Worm (Caenorhabditis elegans): Measurements from ENCODE around the gene ZC262.7.

Gene ZC262.7

DNA sequence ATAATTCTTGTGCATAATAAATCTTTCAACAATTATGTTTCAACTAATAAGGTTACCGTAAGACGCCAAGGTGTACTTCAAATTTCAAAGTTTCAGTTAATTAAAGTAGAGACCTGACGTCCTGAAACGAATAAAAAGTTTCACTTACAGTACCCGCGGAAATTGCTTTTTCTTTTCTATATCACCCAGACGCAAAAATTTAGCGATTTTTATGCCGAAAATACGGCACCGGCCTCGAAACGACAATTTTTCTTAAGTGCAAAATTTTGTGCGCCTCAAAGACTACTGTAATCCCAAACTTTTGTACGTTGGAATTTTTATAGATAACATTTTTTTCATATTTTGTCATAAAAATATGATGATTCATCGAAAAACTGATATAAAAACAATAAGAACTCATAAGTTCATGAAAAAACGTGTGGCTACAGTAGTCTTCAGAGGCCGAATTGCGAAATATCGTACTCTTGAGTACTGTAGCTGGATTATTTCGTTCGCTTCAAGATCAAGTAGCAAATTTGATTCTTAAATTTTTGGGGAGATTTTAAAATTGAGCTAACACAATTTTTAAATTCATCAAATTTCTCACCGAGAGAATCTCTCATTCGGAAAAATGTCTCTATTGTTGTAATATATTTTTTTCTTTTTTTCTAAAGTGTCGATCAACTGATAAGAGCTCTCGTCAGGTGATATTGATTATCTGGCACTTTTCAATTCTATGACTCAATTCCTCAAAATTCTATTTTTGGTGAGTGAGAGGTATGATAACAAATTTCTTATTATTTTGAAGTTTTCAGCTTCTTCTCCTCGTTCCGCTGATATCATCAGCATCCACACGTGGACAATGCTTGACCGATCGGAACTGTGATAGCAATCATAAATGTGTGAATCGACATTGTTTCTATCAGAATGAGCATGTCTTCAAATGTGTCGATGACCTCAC is 18.3 kb downstream of the ZC262.7 start, which contains the start of gene ZC262.13 (continued):
- TF ChIP-seq attf-5 (GFP tag; optimal IDR thresholded peaks at IDR 0.05) (no peak), T26A5.8 (tag; optimal IDR thresholded peaks at IDR 0.05) (no peak), C06A6.2 (GFP tag; conservative IDR thresholded peaks at IDR 0.05) (no peak), ceh-91 (GFP tag; IDR thresholded peaks at IDR 0.05) (no peak), madf-3 (GFP tag; IDR thresholded peaks at IDR 0.05) (no peak), rpc-1 (optimal IDR thresholded peaks at IDR 0.05) (no peak), rpc-1 (tag; optimal IDR thresholded peaks at IDR 0.05) (no peak), ztf-6 (GFP tag; IDR thresholded peaks at IDR 0.05) (no peak), hmg-1.2 (GFP tag; IDR thresholded peaks at IDR 0.05) (0 out of 2 replicates have a peak, but pooled peaks have one; percentile 17), F57C9.4 (tag; optimal IDR thresholded peaks at IDR 0.05) (no peak), Y56A3A.18 (GFP tag; IDR thresholded peaks at IDR 0.05) (0 out of 2 replicates have a peak, but pooled peaks have one; percentile 43), let-526 (GFP tag; IDR thresholded peaks at IDR 0.05) (no peak), madf-10 (tag; optimal IDR thresholded peaks at IDR 0.05) (peak; percentile 2), Y53G8AR.9 (GFP tag; conservative IDR thresholded peaks at IDR 0.05) (0 out of 2 replicates have a peak, but pooled peaks have one; percentile 52)

ce11 chrIII:8324412-8324811 is 19.7 kb downstream of the ZC262.7 start, which contains the start of gene F10E9.12:
F10E9.12 (plus strand) TSS chrIII:8324542.
- TF ChIP-seq Y53G8AR.9 (GFP tag; conservative IDR thresholded peaks at IDR 0.05) (no peak), nhr-80 (tag; optimal IDR thresholded peaks at IDR 0.05) (peak; percentile 56), hlh-26 (GFP tag; conservative IDR thresholded peaks at IDR 0.05) (no peak), nfya-2 (GFP tag; IDR thresholded peaks at IDR 0.05) (no peak), T26A5.8 (tag; optimal IDR thresholded peaks at IDR 0.05) (no peak), tbp1 (GFP tag; optimal IDR thresholded peaks at IDR 0.05) (peak; percentile 2), F55B11.4 (tag; optimal IDR thresholded peaks at IDR 0.05; ENCODE audit: borderline replicate concordance, insufficient read depth) (no peak), aptf-2 (GFP tag; conservative IDR thresholded peaks at IDR 0.05) (no peak), cebp-1 (GFP tag; IDR thresholded peaks at IDR 0.05) (no peak), cebp-1 (tag; optimal IDR thresholded peaks at IDR 0.05) (peak; percentile 30)

DNA sequence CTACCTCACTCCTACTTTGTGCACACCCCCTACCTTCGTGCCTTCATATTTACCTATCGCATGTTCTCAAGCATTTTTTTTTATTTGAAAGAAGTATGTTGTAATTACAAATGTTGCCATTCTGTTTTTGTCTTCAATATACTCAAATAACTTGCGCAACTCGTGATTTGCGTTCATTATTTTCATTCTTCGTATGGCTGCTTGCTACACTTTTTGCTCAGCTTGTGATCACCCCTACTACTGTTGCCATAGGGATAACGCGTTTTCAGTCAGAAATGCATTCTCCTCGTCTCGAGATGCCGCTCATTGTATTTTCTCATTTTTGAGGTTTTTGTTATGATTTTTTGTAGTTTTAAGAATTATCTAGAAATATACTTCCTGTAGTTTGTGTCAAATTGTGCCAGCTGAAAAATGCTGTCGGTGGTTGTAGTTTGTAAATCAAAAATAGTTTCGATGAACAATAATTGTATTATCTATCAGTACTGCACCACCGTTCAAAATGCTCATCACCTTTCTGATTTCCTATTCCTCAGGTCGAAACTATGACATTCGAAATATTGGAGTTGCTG is 21.4 kb downstream of the ZC262.7 start, which contains the start of gene F10E9.1:
TSS of gene F10E9.1 (plus strand) at position 519 of the 569 bp plus-strand sequence.
- no peak for TF ChIP-seq ztf-28 (GFP tag; IDR thresholded peaks at IDR 0.05)
- TF ChIP-seq lin-26 (GFP tag; IDR thresholded peaks at IDR 0.05): no peak
- TF ChIP-seq snpc-3.4 (tag; optimal IDR thresholded peaks at IDR 0.05): no peak
- TF ChIP-seq ztf-26 (tag; optimal IDR thresholded peaks at IDR 0.05): no peak
- TF ChIP-seq nhr-90 (tag; optimal IDR thresholded peaks at IDR 0.05): no peak
- no peak for TF ChIP-seq nhr-80 (tag; optimal IDR thresholded peaks at IDR 0.05)
- no peak for TF ChIP-seq attf-3 (GFP tag; conservative IDR thresholded peaks at IDR 0.05)
- TF ChIP-seq lsl-1 (GFP tag; optimal IDR thresholded peaks at IDR 0.05): no peak
- no peak for TF ChIP-seq B0336.3 (GFP tag; IDR thresholded peaks at IDR 0.05)
- TF ChIP-seq mel-28 (tag; optimal IDR thresholded peaks at IDR 0.05; ENCODE audit: borderline replicate concordance): no peak
- no peak for TF ChIP-seq chd-7 (tag; optimal IDR thresholded peaks at IDR 0.05)
- no peak for TF ChIP-seq dox-1 (GFP tag; IDR thresholded peaks at IDR 0.05)
- no peak for TF ChIP-seq zim-3 (tag; optimal IDR thresholded peaks at IDR 0.05)
- TF ChIP-seq T26A5.8 (tag; optimal IDR thresholded peaks at IDR 0.05): no peak
- no peak for TF ChIP-seq egrh-3 (GFP tag; IDR thresholded peaks at IDR 0.05)
- TF ChIP-seq F57C9.4 (tag; optimal IDR thresholded peaks at IDR 0.05): no peak
- no peak for TF ChIP-seq athp-1 (tag; optimal IDR thresholded peaks at IDR 0.05)
- TF ChIP-seq F49E8.2 (tag; optimal IDR thresholded peaks at IDR 0.05; ENCODE audit: insufficient read depth): no peak
- TF ChIP-seq ZK185.1 (tag; optimal IDR thresholded peaks at IDR 0.05; ENCODE audit: poor library complexity, severe bottlenecking): no peak
